Fruit fly (Drosophila melanogaster) S2 (cell line): Measurements from ENCODE around the gene TotM.

Experiments
- CG8478 ChIP-seq: fragments of >200 bp; optimal IDR thresholded peaks from 2 replicates; lab custom pipeline; 2018
- CTCF ChIP-seq, 2 experiments: fragments of >200 bp; optimal IDR thresholded peaks; 2 replicates each; lab custom pipeline; 2018

DNA sequence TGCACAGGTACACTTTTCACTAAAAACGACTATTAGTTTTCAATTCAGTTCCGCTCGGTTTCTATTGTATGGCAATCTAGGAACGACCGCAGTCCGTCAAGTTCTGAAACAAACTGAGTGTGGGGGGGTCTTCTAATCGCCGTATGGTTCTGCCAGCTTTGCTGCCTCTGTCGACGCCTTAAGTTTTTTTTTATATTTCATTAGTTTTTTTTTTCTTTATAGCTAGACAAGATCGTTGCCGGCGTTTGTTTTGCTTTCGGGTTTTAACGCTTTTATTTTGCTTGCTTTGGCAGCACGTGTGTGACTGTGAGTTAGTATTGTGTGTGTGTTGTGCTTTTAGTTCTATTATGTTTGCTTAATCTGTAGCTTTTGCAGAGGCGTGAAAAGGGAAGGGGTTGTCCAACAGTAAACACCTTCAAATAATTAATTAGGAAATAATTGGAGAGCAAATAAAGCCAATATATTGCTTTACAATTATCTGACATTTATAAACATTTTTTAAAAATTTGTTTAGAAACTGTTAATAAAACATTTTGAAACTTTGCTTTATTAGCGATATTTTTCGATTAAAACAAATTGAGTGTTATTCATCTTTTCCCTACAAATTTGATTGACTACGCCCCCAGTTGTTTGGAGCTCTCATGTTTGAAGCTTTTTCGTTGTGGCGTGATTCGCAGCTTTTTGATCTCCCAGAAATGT is 12.6 kb downstream of the TotM start, which contains the start of gene Acsf2:
- TF ChIP-seq CG8478 (lab: Kevin White, UChicago) (no peak), CTCF (optimal IDR thresholded peaks at IDR 0.05; lab: Kevin White, UChicago) (no peak)
